Worm (Caenorhabditis elegans) whole organism, late embryonic: ENCODE measurements around the gene Y66A7A.9.

Experiments used
- ahr-1 ChIP-seq: sonication (generic microtip); optimal IDR thresholded peaks from 2 replicates; lab custom pipeline; 2016; ENCODE audit warnings: missing genetic modification characterization, missing compliant biosample characterization
- ama-1 ChIP-seq: fragments of 150-350 bp; optimal IDR thresholded peaks from 2 replicates; lab custom pipeline; 2014
- ceh-48 ChIP-seq: sonication (generic microtip); optimal IDR thresholded peaks from 2 replicates; lab custom pipeline; 2016; ENCODE audit warnings: missing genetic modification characterization, inconsistent platforms, missing compliant biosample characterization
- fkh-10 ChIP-seq: fragments of 150-350 bp; optimal IDR thresholded peaks from 2 replicates; lab custom pipeline; 2014; ENCODE audit warnings: missing biosample characterization, missing genetic modification reagents, missing genetic modification characterization
- madf-2 ChIP-seq: sonication (generic microtip); optimal IDR thresholded peaks from 2 replicates; lab custom pipeline; 2017; ENCODE audit warnings: missing genetic modification characterization, missing compliant biosample characterization
- nhr-11 ChIP-seq: fragments of 150-350 bp; optimal IDR thresholded peaks from 2 replicates; lab custom pipeline; 2014; ENCODE audit warnings: missing biosample characterization, missing genetic modification characterization
- pha-4 ChIP-seq: fragments of 150-350 bp; optimal IDR thresholded peaks from 2 replicates; lab custom pipeline; 2018; ENCODE audit warnings: missing biosample characterization, missing genetic modification reagents, missing genetic modification characterization
- syd-9 ChIP-seq: sonication (generic microtip); optimal IDR thresholded peaks from 2 replicates; lab custom pipeline; 2016; ENCODE audit warnings: mild to moderate bottlenecking, missing genetic modification characterization, moderate library complexity, missing compliant biosample characterization
- ttx-3 ChIP-seq: sonication (generic microtip); optimal IDR thresholded peaks from 2 replicates; lab custom pipeline; 2016; ENCODE audit warnings: missing genetic modification reagents, missing genetic modification characterization, missing compliant biosample characterization
- unc-3 ChIP-seq, 2 experiments: fragments of 200-800 bp in 1 of 2; sonication (Bioruptor generic) in 1 of 2; sonication (generic microtip) in 1 of 2; conservative IDR thresholded peaks in 1 of 2; optimal IDR thresholded peaks in 1 of 2; 2 replicates each; pipeline versions ENCODE4 v1.3.6 to Lab custom; 2016 to 2022; ENCODE audit warnings: missing compliant biosample characterization in 2 of 2, missing genetic modification characterization in 2 of 2, missing genetic modification reagents in 1 of 2
- unc-86 ChIP-seq: sonication (generic microtip); optimal IDR thresholded peaks from 2 replicates; lab custom pipeline; 2016; ENCODE audit warnings: missing genetic modification characterization, missing compliant biosample characterization
- zip-5 ChIP-seq: sonication (generic microtip); optimal IDR thresholded peaks from 2 replicates; lab custom pipeline; 2016; ENCODE audit warnings: missing genetic modification characterization, missing compliant biosample characterization
- ztf-16 ChIP-seq: sonication (generic microtip); optimal IDR thresholded peaks from 2 replicates; lab custom pipeline; 2017; ENCODE audit warnings: missing genetic modification characterization, missing compliant biosample characterization

ce11 chrIII:11641347-11641746 is 29.1 kb upstream of the Y66A7A.9 start:
- TF ChIP-seq ceh-48 (tag; lab: Kevin White, UChicago) (no peak), ahr-1 (tag; lab: Kevin White, UChicago) (no peak), fkh-10 (GFP tag; lab: Kevin White, UChicago) (no peak), syd-9 (tag; lab: Kevin White, UChicago) (no peak), pha-4 (tag; lab: Kevin White, UChicago) (no peak), unc-86 (tag; lab: Kevin White, UChicago) (no peak), madf-2 (tag; lab: Kevin White, UChicago) (no peak), nhr-11 (tag; lab: Kevin White, UChicago) (no peak), unc-3 (GFP tag; conservative IDR thresholded peaks at IDR 0.05; lab: Robert Waterston, UW) (no peak), unc-3 (tag; optimal IDR thresholded peaks at IDR 0.05; lab: Kevin White, UChicago) (no peak), zip-5 (tag; lab: Kevin White, UChicago) (no peak), ama-1 (lab: Kevin White, UChicago) (no peak), ttx-3 (tag; lab: Kevin White, UChicago) (no peak), ztf-16 (tag; lab: Kevin White, UChicago) (no peak)
